Worm (Caenorhabditis elegans): ENCODE results near the gene ule-2.

ce11 chrIV:14614176-14614740 is 20.7 kb upstream of the ule-2 start:
- TF ChIP-seq mec-3 (tag; optimal IDR thresholded peaks at IDR 0.05; ENCODE audit: borderline replicate concordance) (no peak), nfya-1 (tag; optimal IDR thresholded peaks at IDR 0.05) (no peak), lim-6 (tag; optimal IDR thresholded peaks at IDR 0.05) (no peak), tbx-2 (tag; optimal IDR thresholded peaks at IDR 0.05) (no peak), unc-42 (tag; optimal IDR thresholded peaks at IDR 0.05) (no peak)
